Worm (Caenorhabditis elegans) whole organism, early embryonic: Measurements from ENCODE around the gene F56D6.21.

Experiments used
- F13C5.2 ChIP-seq: sonication (generic microtip); optimal IDR thresholded peaks from 2 replicates; lab custom pipeline; 2017; ENCODE audit warnings: mild to moderate bottlenecking, missing genetic modification characterization, inconsistent platforms, missing compliant biosample characterization
- ama-1 ChIP-seq: fragments of 150-350 bp; optimal IDR thresholded peaks from 2 replicates; lab custom pipeline; 2014
- ets-7 ChIP-seq: sonication (generic microtip); optimal IDR thresholded peaks from 2 replicates; lab custom pipeline; 2016; ENCODE audit warnings: missing genotype, missing genetic modification characterization, missing compliant biosample characterization
- hmg-4 ChIP-seq: fragments of 200-800 bp; sonication (Bioruptor generic); optimal IDR thresholded peaks from 2 replicates; lab custom pipeline; 2018; ENCODE audit warnings: mild to moderate bottlenecking, missing genetic modification characterization, missing compliant biosample characterization
- hnd-1 ChIP-seq: sonication (generic microtip); optimal IDR thresholded peaks from 2 replicates; lab custom pipeline; 2016; ENCODE audit warnings: missing genetic modification characterization, missing compliant biosample characterization
- pes-1 ChIP-seq: fragments of 200-800 bp; sonication (Bioruptor generic); IDR thresholded peaks from 2 replicates; pipeline ENCODE4 v1.3.6; 2022; ENCODE audit warnings: missing genetic modification reagents, missing genetic modification characterization, missing compliant biosample characterization
- sea-1 ChIP-seq: fragments of 200-800 bp; sonication (Bioruptor generic); conservative IDR thresholded peaks from 2 replicates; pipeline ENCODE4 v1.3.6; 2022; ENCODE audit warnings: missing genetic modification characterization, missing compliant biosample characterization
- tbx-11 ChIP-seq: fragments of 200-800 bp; sonication (Bioruptor generic); IDR thresholded peaks from 2 replicates; pipeline ENCODE4 v1.3.6; 2022; ENCODE audit warnings: missing genetic modification characterization, missing compliant biosample characterization

- TF ChIP-seq hnd-1 (tag; lab: Kevin White, UChicago): no peak
- TF ChIP-seq pes-1 (GFP tag; lab: Robert Waterston, UW): no peak
- no peak for TF ChIP-seq ama-1 (lab: Kevin White, UChicago)
- no peak for TF ChIP-seq F13C5.2 (tag; lab: Kevin White, UChicago)
- TF ChIP-seq tbx-11 (GFP tag; lab: Robert Waterston, UW): no peak
- TF ChIP-seq hmg-4 (GFP tag; lab: Kevin White, UChicago): no peak
- no peak for TF ChIP-seq sea-1 (GFP tag; lab: Robert Waterston, UW)
- TF ChIP-seq ets-7: no peak
Measured at ce11 chrIV:3876955-3877354, 27.8 kb upstream of the F56D6.21 start.
